Fruit fly (Drosophila melanogaster): ENCODE measurements around the gene CG44008.

Gene CG44008

dm6 chr2L:11842291-11843187, at the start of gene CG44008, which contains the start of the genes CG14933, CG46426 and CG42486:
Gene CG44008 (minus strand): TSS chr2L:11842445.
Gene CG14933 (plus strand): TSS chr2L:11842828.
Gene CG46426 (plus strand): TSS chr2L:11842828.
Gene CG42486 (plus strand): TSS chr2L:11843137.
- no peak for TF ChIP-seq CG17801 (GFP tag; optimal IDR thresholded peaks at IDR 0.05; ENCODE audit: partially characterized antibody)

- no peak for TF ChIP-seq CG17801 (GFP tag; optimal IDR thresholded peaks at IDR 0.05; ENCODE audit: partially characterized antibody)
These were observed 36.6 kb upstream of the CG44008 start for dm6 chr2L:11878812-11879328.

- no peak for TF ChIP-seq CG17801 (GFP tag; optimal IDR thresholded peaks at IDR 0.05; ENCODE audit: partially characterized antibody)
These were observed 32.6 kb upstream of the CG44008 start for dm6 chr2L:11874890-11875289.

- no peak for TF ChIP-seq CG17801 (GFP tag; optimal IDR thresholded peaks at IDR 0.05; ENCODE audit: partially characterized antibody)
These were observed 32.1 kb upstream of the CG44008 start for dm6 chr2L:11874232-11874765.

- no peak for TF ChIP-seq CG17801 (GFP tag; optimal IDR thresholded peaks at IDR 0.05; ENCODE audit: partially characterized antibody)
These were observed 28.7 kb upstream of the CG44008 start for dm6 chr2L:11870867-11871452.

- no peak for TF ChIP-seq CG17801 (GFP tag; optimal IDR thresholded peaks at IDR 0.05; ENCODE audit: partially characterized antibody)
These were observed 10.9 kb upstream of the CG44008 start, which contains the start of gene CG42751 for dm6 chr2L:11853130-11853529. Gene CG42751 (plus strand): TSS chr2L:11853430.

dm6 chr2L:11849658-11850057, 7.4 kb upstream of the CG44008 start, which contains the start of gene Mal-B2:
Gene Mal-B2 (plus strand): TSS chr2L:11849958.
- TF ChIP-seq CG17801 (GFP tag; optimal IDR thresholded peaks at IDR 0.05; ENCODE audit: partially characterized antibody) = no peak

dm6 chr2L:11846926-11847325, 4.7 kb upstream of the CG44008 start, which contains the start of gene Mal-B1:
Gene Mal-B1 (plus strand): TSS chr2L:11847226.
- TF ChIP-seq CG17801 (GFP tag; optimal IDR thresholded peaks at IDR 0.05; ENCODE audit: partially characterized antibody) = no peak

dm6 chr2L:11845159-11845788, 3.0 kb upstream of the CG44008 start:
- TF ChIP-seq CG17801 (GFP tag; optimal IDR thresholded peaks at IDR 0.05; ENCODE audit: partially characterized antibody) = no peak

- TF ChIP-seq CG17801 (GFP tag; optimal IDR thresholded peaks at IDR 0.05; ENCODE audit: partially characterized antibody) = no peak
These were observed 2.0 kb upstream of the CG44008 start for dm6 chr2L:11844278-11844677.

- no peak for TF ChIP-seq CG17801 (GFP tag; optimal IDR thresholded peaks at IDR 0.05; ENCODE audit: partially characterized antibody)
These were observed 707 bp downstream of the CG44008 start for dm6 chr2L:11841538-11841937.

dm6 chr2L:11840391-11840790, 1.9 kb downstream of the CG44008 start, which contains the start of gene CG31704:
Gene CG31704 (plus strand): TSS chr2L:11840691.
- no peak for TF ChIP-seq CG17801 (GFP tag; optimal IDR thresholded peaks at IDR 0.05; ENCODE audit: partially characterized antibody)

- no peak for TF ChIP-seq CG17801 (GFP tag; optimal IDR thresholded peaks at IDR 0.05; ENCODE audit: partially characterized antibody)
These were observed 2.6 kb downstream of the CG44008 start, which contains the start of gene Sfp33A3 for dm6 chr2L:11839612-11840011. Gene Sfp33A3 (plus strand): TSS chr2L:11839912.

dm6 chr2L:11837413-11837812, 4.8 kb downstream of the CG44008 start, which contains the start of gene Sfp33A2:
Gene Sfp33A2 (plus strand): TSS chr2L:11837713.
- no peak for TF ChIP-seq CG17801 (GFP tag; optimal IDR thresholded peaks at IDR 0.05; ENCODE audit: partially characterized antibody)

dm6 chr2L:11836943-11837342, 5.3 kb downstream of the CG44008 start, which contains the start of gene Sfp33A4:
Gene Sfp33A4 (plus strand): TSS chr2L:11837243.
- TF ChIP-seq CG17801 (GFP tag; optimal IDR thresholded peaks at IDR 0.05; ENCODE audit: partially characterized antibody) = no peak
